Worm (Caenorhabditis elegans) whole organism, L4/young adult: ENCODE results near the gene clec-180.
A peak's percentile ranks its signal among the peaks of the same experiment; 100 is the strongest.

ENCODE experiments used
- W03F9.2 ChIP-seq: fragments of 150-350 bp; optimal IDR thresholded peaks from 2 replicates; lab custom pipeline; 2014; ENCODE audit warnings: missing biosample characterization, missing genetic modification characterization
- dao-5 ChIP-seq: sonication (generic microtip); optimal IDR thresholded peaks from 2 replicates; lab custom pipeline; 2016; ENCODE audit warnings: missing genotype, missing genetic modification characterization, moderate library complexity, missing compliant biosample characterization
- him-1 ChIP-seq: sonication (generic microtip); optimal IDR thresholded peaks from 2 replicates; lab custom pipeline; 2016; ENCODE audit warnings: missing genotype, missing genetic modification reagents, missing genetic modification characterization, missing compliant biosample characterization

Gene clec-180

ce11 chrIV:7568593-7568992 is at the start of gene clec-180:
clec-180 (plus strand) TSS chrIV:7568893.
- TF ChIP-seq him-1 (tag; lab: Kevin White, UChicago), result no peak

- TF ChIP-seq W03F9.2 (tag; lab: Kevin White, UChicago) (no peak), dao-5 (tag; lab: Kevin White, UChicago) (no peak), him-1 (tag; lab: Kevin White, UChicago) (no peak)
These were observed 48.4 kb upstream of the clec-180 start for ce11 chrIV:7520258-7520657.

DNA sequence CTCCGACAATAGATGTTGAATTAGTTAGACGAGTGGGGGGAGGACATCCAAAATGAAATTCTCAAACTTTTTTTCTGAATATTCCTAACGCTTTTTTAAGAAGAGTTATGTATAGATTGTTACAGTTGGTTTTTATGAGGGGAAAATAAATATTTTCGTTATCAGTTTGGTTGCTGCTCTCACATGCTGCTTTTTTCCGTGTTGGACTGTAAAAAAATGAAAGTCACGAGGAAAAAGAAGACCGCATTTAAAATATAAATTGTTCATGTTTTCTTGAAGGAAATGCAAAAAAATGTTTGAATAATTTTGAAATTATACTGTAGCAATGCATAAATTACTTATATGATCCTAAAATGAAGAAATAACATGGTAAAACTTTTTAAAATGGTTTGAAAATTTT is 47.9 kb upstream of the clec-180 start:
- TF ChIP-seq W03F9.2 (tag; lab: Kevin White, UChicago), result no peak
- TF ChIP-seq him-1 (tag; lab: Kevin White, UChicago), result no peak
- TF ChIP-seq dao-5 (tag; lab: Kevin White, UChicago), result no peak

ce11 chrIV:7521591-7521990 is 47.1 kb upstream of the clec-180 start:
- TF ChIP-seq him-1 (tag; lab: Kevin White, UChicago) (no peak), dao-5 (tag; lab: Kevin White, UChicago) (no peak), W03F9.2 (tag; lab: Kevin White, UChicago) (no peak)

ce11 chrIV:7523744-7524143 is 44.9 kb upstream of the clec-180 start:
- TF ChIP-seq him-1 (tag; lab: Kevin White, UChicago) (no peak), dao-5 (tag; lab: Kevin White, UChicago) (no peak), W03F9.2 (tag; lab: Kevin White, UChicago) (no peak)

DNA sequence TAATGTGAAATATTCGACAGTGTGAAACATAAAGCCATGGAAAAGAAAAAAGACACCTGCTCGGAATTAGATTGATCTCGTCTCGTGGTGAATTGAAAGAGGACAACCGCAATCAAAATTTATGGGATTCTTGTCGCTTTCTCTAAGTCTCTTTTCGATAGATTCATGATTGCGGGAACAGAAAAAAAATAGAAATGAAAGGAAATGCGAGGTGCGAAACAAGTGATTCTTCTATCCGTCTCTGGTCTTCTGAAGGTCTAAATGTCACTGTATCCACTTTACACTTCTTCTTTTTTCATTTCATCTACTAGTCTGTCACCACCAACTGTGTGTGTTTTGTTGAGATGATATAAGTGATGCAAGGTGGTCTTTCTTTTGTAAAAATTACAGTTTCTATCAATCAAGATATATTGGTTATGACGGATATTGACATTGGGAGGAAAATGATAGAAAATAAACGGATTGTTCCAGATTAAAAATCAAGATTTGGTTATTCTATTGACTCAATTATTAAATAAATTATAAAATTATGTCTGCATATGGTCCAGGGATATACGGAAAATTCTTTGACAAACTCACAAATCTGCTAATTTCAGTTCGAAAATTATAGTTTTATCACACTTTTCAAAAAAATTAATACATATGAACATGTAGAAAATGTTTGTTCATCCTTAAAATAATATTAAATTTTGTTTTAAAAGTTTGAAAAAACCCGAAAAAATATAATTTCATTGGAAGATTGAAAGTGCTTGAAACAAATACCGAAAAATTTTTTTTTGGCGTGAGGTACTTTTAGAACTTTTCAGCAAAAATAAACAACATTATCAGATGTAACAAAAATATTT is 38.2 kb upstream of the clec-180 start:
- TF ChIP-seq him-1 (tag; lab: Kevin White, UChicago) (no peak), dao-5 (tag; lab: Kevin White, UChicago) (no peak), W03F9.2 (tag; lab: Kevin White, UChicago) (no peak)

ce11 chrIV:7532360-7532759 is 36.3 kb upstream of the clec-180 start, which contains the start of gene R05G6.1:
R05G6.1 (plus strand) TSS chrIV:7532660.
- TF ChIP-seq W03F9.2 (tag; lab: Kevin White, UChicago) (no peak), dao-5 (tag; lab: Kevin White, UChicago) (no peak), him-1 (tag; lab: Kevin White, UChicago) (no peak)

DNA sequence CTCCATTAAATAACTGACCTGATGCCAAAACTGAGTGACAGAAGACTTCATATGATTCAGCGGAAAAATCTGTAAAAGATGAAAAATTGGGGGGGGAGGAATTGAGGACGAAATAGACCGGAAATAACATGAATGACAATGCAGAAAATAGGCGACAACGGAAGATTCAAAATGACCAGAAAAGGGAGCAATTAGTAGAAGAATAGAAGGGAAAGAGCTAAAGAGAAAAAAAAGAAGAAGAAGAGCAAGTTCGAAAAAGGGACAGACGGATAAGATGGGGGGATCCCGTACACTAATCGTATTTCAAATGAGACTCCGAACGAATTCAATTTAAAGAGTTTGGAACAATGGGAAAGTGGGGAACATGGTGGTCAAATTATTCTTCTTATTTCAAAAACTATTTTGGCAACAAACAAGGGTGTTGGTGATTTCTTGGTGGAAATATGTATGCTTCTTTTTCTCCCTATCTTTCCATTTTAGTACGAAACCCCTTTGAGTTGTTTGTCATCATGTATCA is 26.1 kb upstream of the clec-180 start, which contains the start of gene R05G6.10:
TSS of gene R05G6.10 (minus strand) at position 51 of the 517 bp plus-strand sequence.
- TF ChIP-seq dao-5 (tag; lab: Kevin White, UChicago) (no peak), W03F9.2 (tag; lab: Kevin White, UChicago) (no peak), him-1 (tag; lab: Kevin White, UChicago) (no peak)

- TF ChIP-seq dao-5 (tag; lab: Kevin White, UChicago) (no peak), W03F9.2 (tag; lab: Kevin White, UChicago) (no peak), him-1 (tag; lab: Kevin White, UChicago) (no peak)
These were observed 25.0 kb upstream of the clec-180 start for ce11 chrIV:7543662-7544061.

ce11 chrIV:7547843-7548578 is 20.7 kb upstream of the clec-180 start, which contains the start of the genes cdd-2 and oef-1:
cdd-2 (minus strand) TSS chrIV:7547893.
oef-1 (plus strand) TSS chrIV:7548417.
- TF ChIP-seq W03F9.2 (tag; lab: Kevin White, UChicago) (no peak), dao-5 (tag; lab: Kevin White, UChicago) (no peak), him-1 (tag; lab: Kevin White, UChicago) (no peak)

- peak; percentile 9 for TF ChIP-seq W03F9.2 (tag; lab: Kevin White, UChicago)
- TF ChIP-seq dao-5 (tag; lab: Kevin White, UChicago), result no peak
These were observed 18.8 kb upstream of the clec-180 start for ce11 chrIV:7549844-7550243.

DNA sequence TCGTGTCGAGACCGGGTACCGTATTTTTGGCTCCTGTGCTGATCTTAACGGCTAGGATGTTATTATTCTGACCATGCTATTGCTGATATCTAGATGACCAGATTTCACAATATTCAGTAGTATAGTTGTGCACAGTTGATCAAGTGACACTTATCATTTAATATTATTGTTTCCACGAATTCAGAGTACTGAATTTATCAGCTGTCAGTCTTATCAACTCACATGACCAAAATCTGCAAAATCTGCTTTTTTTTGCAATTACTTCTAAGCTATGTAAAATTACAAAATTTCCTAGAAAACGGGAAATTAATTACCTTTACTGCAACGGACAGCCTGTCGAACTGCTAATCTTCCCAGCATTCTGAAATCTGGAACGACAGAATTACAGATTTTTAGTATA is 18.2 kb upstream of the clec-180 start, which contains the start of gene pam-1:
TSS of gene pam-1 (minus strand) at position 368 of the 400 bp plus-strand sequence.
- no peak for TF ChIP-seq dao-5 (tag; lab: Kevin White, UChicago)
- TF ChIP-seq him-1 (tag; lab: Kevin White, UChicago), result no peak
- no peak for TF ChIP-seq W03F9.2 (tag; lab: Kevin White, UChicago)

- no peak for TF ChIP-seq W03F9.2 (tag; lab: Kevin White, UChicago)
- no peak for TF ChIP-seq dao-5 (tag; lab: Kevin White, UChicago)
These were observed 17.4 kb upstream of the clec-180 start for ce11 chrIV:7551254-7551653.
